Fruit fly (Drosophila melanogaster) whole organism, embryonic: ENCODE results near the gene Trm7-32.

Experiments
- Aef1 ChIP-seq: fragments of 200-800 bp; sonication (Bioruptor generic); IDR thresholded peaks from 3 replicates; pipeline ENCODE4 v1.3.6; 2022; ENCODE audit warnings: missing biosample characterization, missing genetic modification characterization
- Asciz ChIP-seq: fragments of 200-800 bp; sonication (Bioruptor generic); optimal IDR thresholded peaks from 2 replicates; lab custom pipeline; 2017; ENCODE audit warnings: missing biosample characterization, mild to moderate bottlenecking, missing genetic modification characterization, missing genetic modification reagents
- Atf3 ChIP-seq: fragments of 200-800 bp; sonication (Bioruptor generic); optimal IDR thresholded peaks from 3 replicates; lab custom pipeline; 2016; ENCODE audit warnings: missing biosample characterization, missing genetic modification characterization
- CG11560 ChIP-seq: fragments of 200-800 bp; sonication (Bioruptor generic); IDR thresholded peaks from 3 replicates; pipeline ENCODE4 v1.3.6; 2022; ENCODE audit warnings: missing biosample characterization, missing genetic modification characterization
- CG12219 ChIP-seq: fragments of 200-800 bp; sonication (Bioruptor generic); optimal IDR thresholded peaks from 3 replicates; lab custom pipeline; 2018; ENCODE audit warnings: missing biosample characterization, mild to moderate bottlenecking, missing genetic modification characterization
- CG13123 ChIP-seq: fragments of 200-800 bp; sonication (Bioruptor generic); optimal IDR thresholded peaks from 2 replicates; lab custom pipeline; 2016; ENCODE audit warnings: missing biosample characterization, missing genetic modification characterization
- CG15696 ChIP-seq: fragments of 200-800 bp; sonication (Bioruptor generic); optimal IDR thresholded peaks from 2 replicates; lab custom pipeline; 2019; ENCODE audit warnings: missing biosample characterization, mild to moderate bottlenecking, missing genetic modification characterization, moderate library complexity
- CG17328 ChIP-seq: fragments of 200-800 bp; sonication (Bioruptor generic); IDR thresholded peaks from 2 replicates; pipeline ENCODE4 v1.3.6; 2022; ENCODE audit warnings: missing biosample characterization, missing genetic modification characterization
- CG17612 ChIP-seq: fragments of 200-800 bp; sonication (Bioruptor generic); IDR thresholded peaks from 2 replicates; pipeline ENCODE4 v1.3.6; 2022; ENCODE audit warnings: missing biosample characterization, missing genetic modification characterization
- CG17802 ChIP-seq: fragments of 200-800 bp; sonication (Bioruptor generic); optimal IDR thresholded peaks from 2 replicates; lab custom pipeline; 2018; ENCODE audit warnings: missing biosample characterization, mild to moderate bottlenecking, missing genetic modification characterization, moderate library complexity
- CG18262 ChIP-seq: fragments of 200-800 bp; optimal IDR thresholded peaks from 3 replicates; lab custom pipeline; 2019; ENCODE audit warnings: missing biosample characterization, mild to moderate bottlenecking, missing genetic modification characterization, moderate library complexity
- CG18599 ChIP-seq: fragments of 200-800 bp; sonication (Bioruptor generic); optimal IDR thresholded peaks from 3 replicates; lab custom pipeline; 2017; ENCODE audit warnings: missing biosample characterization, missing genetic modification characterization, mild to moderate bottlenecking, moderate library complexity, missing genetic modification reagents
- CG18619 ChIP-seq: fragments of 200-800 bp; sonication (Bioruptor generic); optimal IDR thresholded peaks from 3 replicates; lab custom pipeline; 2017; ENCODE audit warnings: missing biosample characterization, mild to moderate bottlenecking, missing genetic modification characterization
- CG31388 ChIP-seq: fragments of 200-800 bp; sonication (Bioruptor generic); optimal IDR thresholded peaks from 2 replicates; lab custom pipeline; 2016; ENCODE audit warnings: missing biosample characterization, missing genetic modification characterization
- CG4707 ChIP-seq: fragments of 200-800 bp; sonication (Bioruptor generic); optimal IDR thresholded peaks from 2 replicates; lab custom pipeline; 2018; ENCODE audit warnings: missing biosample characterization, mild to moderate bottlenecking, missing genetic modification characterization, moderate library complexity
- CG5180 ChIP-seq: fragments of 200-800 bp; sonication (Bioruptor generic); optimal IDR thresholded peaks from 3 replicates; lab custom pipeline; 2017; ENCODE audit warnings: missing biosample characterization, missing genetic modification characterization, mild to moderate bottlenecking, moderate library complexity, missing genetic modification reagents
- CG6683 ChIP-seq: fragments of 200-800 bp; sonication (Bioruptor generic); optimal IDR thresholded peaks from 2 replicates; lab custom pipeline; 2017; ENCODE audit warnings: missing biosample characterization, mild to moderate bottlenecking, missing genetic modification characterization, missing genetic modification reagents
- CG6791 ChIP-seq: fragments of 200-800 bp; sonication (Bioruptor generic); IDR thresholded peaks from 3 replicates; pipeline ENCODE4 v1.3.6; 2022; ENCODE audit warnings: missing biosample characterization, missing genetic modification characterization; ENCODE audit not compliant: partially characterized antibody
- Chrac-16 ChIP-seq: fragments of 200-800 bp; sonication (Bioruptor generic); optimal IDR thresholded peaks from 3 replicates; lab custom pipeline; 2016; ENCODE audit warnings: missing biosample characterization, missing genetic modification characterization
- Dfd ChIP-seq, 2 experiments: fragments of >200 bp; optimal IDR thresholded peaks; 2 replicates each; lab custom pipeline; 2017; ENCODE audit warnings: missing biosample characterization in 2 of 2, missing genetic modification characterization in 2 of 2
- Dll ChIP-seq: fragments of 200-800 bp; sonication (Bioruptor generic); IDR thresholded peaks from 4 replicates; pipeline ENCODE4 v1.3.6; 2022; ENCODE audit warnings: missing biosample characterization, missing genetic modification characterization; ENCODE audit not compliant: partially characterized antibody
- Fer2 ChIP-seq: fragments of 200-800 bp; sonication (Bioruptor generic); optimal IDR thresholded peaks from 2 replicates; lab custom pipeline; 2018; ENCODE audit warnings: missing biosample characterization, mild to moderate bottlenecking, missing genetic modification characterization, moderate library complexity
- HLH4C ChIP-seq: fragments of 200-800 bp; sonication (Bioruptor generic); IDR thresholded peaks from 3 replicates; pipeline ENCODE4 v1.3.6; 2022; ENCODE audit warnings: missing biosample characterization, missing genetic modification characterization; ENCODE audit not compliant: partially characterized antibody
- HmgD ChIP-seq: fragments of 200-800 bp; sonication (Bioruptor generic); optimal IDR thresholded peaks from 3 replicates; lab custom pipeline; 2016; ENCODE audit warnings: missing biosample characterization, missing genetic modification characterization
- Lim3 ChIP-seq: fragments of 200-800 bp; sonication (Bioruptor generic); IDR thresholded peaks from 2 replicates; pipeline ENCODE4 v1.3.6; 2022; ENCODE audit warnings: missing biosample characterization, missing genetic modification characterization
- Med ChIP-seq: fragments of 200-800 bp; sonication (Bioruptor generic); peaks from one replicate; lab custom pipeline; 2016; ENCODE audit warnings: missing biosample characterization, missing genetic modification characterization, mild to moderate bottlenecking, inconsistent platforms, moderate library complexity
- NfI ChIP-seq: fragments of 200-800 bp; sonication (Bioruptor generic); optimal IDR thresholded peaks from 3 replicates; lab custom pipeline; 2018; ENCODE audit warnings: missing biosample characterization, mild to moderate bottlenecking, missing genetic modification characterization, moderate library complexity
- Rfx ChIP-seq: fragments of 200-800 bp; sonication (Bioruptor generic); IDR thresholded peaks from 2 replicates; pipeline ENCODE4 v1.3.6; 2022; ENCODE audit warnings: missing biosample characterization, missing genetic modification characterization
- Sox102F ChIP-seq: fragments of 200-800 bp; sonication (Bioruptor generic); optimal IDR thresholded peaks from 2 replicates; lab custom pipeline; 2018; ENCODE audit warnings: missing biosample characterization, mild to moderate bottlenecking, missing genetic modification characterization, moderate library complexity
- ara ChIP-seq: fragments of 200-800 bp; sonication (Bioruptor generic); IDR thresholded peaks from 2 replicates; pipeline ENCODE4 v1.3.6; 2022; ENCODE audit warnings: missing biosample characterization, missing genetic modification characterization
- az2 ChIP-seq: fragments of 200-800 bp; sonication (Bioruptor generic); optimal IDR thresholded peaks from 3 replicates; lab custom pipeline; 2016; ENCODE audit warnings: missing biosample characterization, missing genetic modification characterization
- bab2 ChIP-seq: fragments of 200-800 bp; sonication (Bioruptor generic); optimal IDR thresholded peaks from 2 replicates; lab custom pipeline; 2016; ENCODE audit warnings: missing biosample characterization, missing genetic modification characterization
- cg ChIP-seq: fragments of 200-800 bp; sonication (Bioruptor generic); optimal IDR thresholded peaks from 3 replicates; lab custom pipeline; 2019; ENCODE audit warnings: missing biosample characterization, mild to moderate bottlenecking, missing genetic modification characterization, moderate library complexity
- chinmo ChIP-seq: fragments of 200-800 bp; sonication (Bioruptor generic); IDR thresholded peaks from 4 replicates; pipeline ENCODE4 v1.3.6; 2022; ENCODE audit warnings: missing biosample characterization, missing genetic modification characterization; ENCODE audit not compliant: partially characterized antibody
- crp ChIP-seq, 2 experiments: fragments of 200-800 bp; sonication (Bioruptor generic); optimal IDR thresholded peaks; 2 replicates in 1 of 2; 3 replicates in 1 of 2; lab custom pipeline; 2017; ENCODE audit warnings: missing biosample characterization in 2 of 2, missing genetic modification characterization in 2 of 2, mild to moderate bottlenecking in 1 of 2, moderate library complexity in 1 of 2
- dati ChIP-seq: fragments of 200-800 bp; sonication (Bioruptor generic); IDR thresholded peaks from 2 replicates; pipeline ENCODE4 v1.3.6; 2022; ENCODE audit warnings: missing biosample characterization, missing genetic modification characterization
- dimm ChIP-seq: fragments of 200-800 bp; sonication (Bioruptor generic); IDR thresholded peaks from 2 replicates; pipeline ENCODE4 v1.3.6; 2022; ENCODE audit warnings: missing biosample characterization, missing genetic modification characterization
- gce ChIP-seq: fragments of 200-800 bp; sonication (Bioruptor generic); IDR thresholded peaks from 3 replicates; pipeline ENCODE4 v1.3.6; 2022; ENCODE audit warnings: missing biosample characterization, missing genetic modification characterization
- gem ChIP-seq: fragments of 200-800 bp; sonication (Bioruptor generic); optimal IDR thresholded peaks from 2 replicates; lab custom pipeline; 2019; ENCODE audit warnings: missing biosample characterization, mild to moderate bottlenecking, missing genetic modification characterization, moderate library complexity
- gfzf ChIP-seq: fragments of 200-800 bp; sonication (Bioruptor generic); optimal IDR thresholded peaks from 2 replicates; lab custom pipeline; 2016; ENCODE audit warnings: missing biosample characterization, mild to moderate bottlenecking, missing genetic modification characterization, moderate library complexity
- knrl ChIP-seq: fragments of 200-800 bp; sonication (Bioruptor generic); IDR thresholded peaks from 3 replicates; pipeline ENCODE4 v1.3.6; 2022; ENCODE audit warnings: missing biosample characterization, missing genetic modification characterization; ENCODE audit not compliant: partially characterized antibody
- mld ChIP-seq: fragments of 200-800 bp; sonication (Bioruptor generic); IDR thresholded peaks from 3 replicates; pipeline ENCODE4 v1.3.6; 2022; ENCODE audit warnings: missing biosample characterization, missing genetic modification characterization; ENCODE audit not compliant: partially characterized antibody
- pb ChIP-seq: fragments of 200-800 bp; sonication (Bioruptor generic); optimal IDR thresholded peaks from 3 replicates; lab custom pipeline; 2016; ENCODE audit warnings: missing biosample characterization, missing genetic modification characterization
- pros ChIP-seq: fragments of 200-800 bp; sonication (Bioruptor generic); optimal IDR thresholded peaks from 3 replicates; lab custom pipeline; 2019; ENCODE audit warnings: missing biosample characterization, mild to moderate bottlenecking, missing genetic modification characterization, moderate library complexity
- psq ChIP-seq: fragments of 200-800 bp; sonication (Bioruptor generic); optimal IDR thresholded peaks from 2 replicates; lab custom pipeline; 2017; ENCODE audit warnings: missing biosample characterization, missing genetic modification characterization
- sd ChIP-seq: fragments of 200-800 bp; sonication (Bioruptor generic); optimal IDR thresholded peaks from 3 replicates; lab custom pipeline; 2018; ENCODE audit warnings: missing biosample characterization, mild to moderate bottlenecking, missing genetic modification characterization, moderate library complexity
- sug ChIP-seq: fragments of 200-800 bp; optimal IDR thresholded peaks from 2 replicates; lab custom pipeline; 2019; ENCODE audit warnings: missing biosample characterization, mild to moderate bottlenecking, missing genetic modification characterization, moderate library complexity
- z ChIP-seq: fragments of 200-800 bp; sonication (Bioruptor generic); IDR thresholded peaks from 3 replicates; pipeline ENCODE4 v1.3.6; 2022; ENCODE audit warnings: missing biosample characterization, missing genetic modification characterization
- zf30C ChIP-seq: fragments of 200-800 bp; sonication (Bioruptor generic); optimal IDR thresholded peaks from 3 replicates; lab custom pipeline; 2018; ENCODE audit warnings: missing biosample characterization, mild to moderate bottlenecking, missing genetic modification characterization
- zfh2 ChIP-seq: fragments of 200-800 bp; sonication (Bioruptor generic); optimal IDR thresholded peaks from 2 replicates; lab custom pipeline; 2016; ENCODE audit warnings: missing biosample characterization, missing genetic modification characterization

Trm7-32 gene

DNA sequence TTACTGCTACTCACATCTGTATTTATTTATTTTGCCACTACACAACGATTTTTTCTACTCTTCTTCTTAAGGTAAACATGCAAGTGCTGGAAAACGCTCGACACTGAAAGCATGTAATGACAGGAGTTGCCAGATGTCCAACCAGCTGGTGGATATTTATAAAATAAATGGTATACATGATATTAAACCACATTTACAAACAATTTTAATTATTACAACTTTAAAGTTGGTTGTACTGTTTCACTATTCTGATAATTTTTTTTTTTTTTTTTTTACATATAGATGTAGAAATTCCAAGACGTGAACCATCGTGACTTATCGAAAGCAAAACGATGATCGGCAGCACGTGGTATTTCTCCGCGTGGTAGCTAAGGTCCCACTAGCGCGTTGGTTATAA lies 39.4 kb downstream of the Trm7-32 start, which contains the start of the genes Keap1 and kuk (continued):
- TF ChIP-seq CG5180 (GFP tag; lab: Kevin White, UChicago) (no peak), pros (no peak), CG18619 (peak; percentile 20), sd (tag; lab: Kevin White, UChicago) (peak; percentile 43), bab2 (GFP tag; lab: Kevin White, UChicago) (peak; percentile 57), z (GFP tag; lab: Robert Waterston, UW) (no peak), HLH4C (GFP tag; lab: Robert Waterston, UW) (peak; percentile 64), CG18599 (peak; percentile 43), pb (GFP tag; lab: Kevin White, UChicago) (peak; percentile 17), crp (GFP tag; optimal IDR thresholded peaks at IDR 0.05; lab: Kevin White, UChicago) (peak; percentile 5 to 81), dati (GFP tag; lab: Robert Waterston, UW) (no peak), Aef1 (GFP tag; lab: Robert Waterston, UW) (no peak), CG11560 (tag; lab: Robert Waterston, UW) (peak; percentile 13; the same call in 1 of the 3 replicates), az2 (GFP tag; lab: Kevin White, UChicago) (peak; percentile 50), chinmo (no peak), HmgD (GFP tag; lab: Kevin White, UChicago) (no peak), Asciz (GFP tag; lab: Kevin White, UChicago) (peak; percentile 48), Atf3 (GFP tag; lab: Kevin White, UChicago) (peak; percentile 48), Sox102F (GFP tag; lab: Kevin White, UChicago) (peak; percentile 22), zf30C (no peak), gem (peak; percentile 61), cg (GFP tag; lab: Kevin White, UChicago) (no peak), Lim3 (GFP tag; lab: Robert Waterston, UW) (no peak), ara (GFP tag; lab: Robert Waterston, UW) (0 out of 2 replicates have a peak, but pooled peaks have one; percentile 8), CG6791 (GFP tag; lab: Robert Waterston, UW) (peak; percentile 75), psq (GFP tag; lab: Kevin White, UChicago) (peak; percentile 27), CG18262 (tag; lab: Kevin White, UChicago) (no peak), CG17802 (peak; percentile 11), Fer2 (tag; lab: Kevin White, UChicago) (peak; percentile 46), dimm (no peak), CG13123 (peak; percentile 66), NfI (GFP tag; lab: Kevin White, UChicago) (peak; percentile 71), CG6683 (no peak), mld (GFP tag; lab: Robert Waterston, UW) (0 out of 3 replicates have a peak, but pooled peaks have one; percentile 49), gfzf (GFP tag; lab: Kevin White, UChicago) (peak; percentile 94), Med (peak; percentile 89), CG17328 (GFP tag; lab: Robert Waterston, UW) (peak; percentile 38; the same call in 1 of the 2 replicates), Rfx (GFP tag; lab: Robert Waterston, UW) (peak; percentile 80), CG17612 (GFP tag; lab: Robert Waterston, UW) (no peak), Dfd (GFP tag; optimal IDR thresholded peaks at IDR 0.05; lab: Kevin White, UChicago) (no peak), knrl (peak; percentile 93), CG12219 (GFP tag; lab: Kevin White, UChicago) (no peak), CG4707 (no peak), Dll (peak; percentile 91), gce (GFP tag; lab: Robert Waterston, UW) (no peak), sug (tag; lab: Kevin White, UChicago) (peak; percentile 33), zfh2 (GFP tag; lab: Kevin White, UChicago) (peak; percentile 56), CG31388 (GFP tag; lab: Kevin White, UChicago) (no peak), CG15696 (tag; lab: Kevin White, UChicago) (peak; percentile 32), Chrac-16 (GFP tag; lab: Kevin White, UChicago) (peak; percentile 55)
